Worm (Caenorhabditis elegans) whole organism, young adult: ENCODE measurements around the gene his-62.

Experiments used
- B0019.2 ChIP-seq: fragments of 200-800 bp; sonication (Bioruptor generic); conservative IDR thresholded peaks from 2 replicates; pipeline ENCODE4 v1.3.6; 2022; ENCODE audit warnings: missing genetic modification reagents, missing genetic modification characterization, missing compliant biosample characterization
- D2030.7 ChIP-seq: fragments of 200-800 bp; sonication (Bioruptor generic); IDR thresholded peaks from 2 replicates; pipeline ENCODE4 v1.3.6; 2022; ENCODE audit warnings: missing genetic modification reagents, missing genetic modification characterization, missing compliant biosample characterization
- F22D6.2 ChIP-seq: sonication (generic microtip); optimal IDR thresholded peaks from 2 replicates; lab custom pipeline; 2016; ENCODE audit warnings: mild to moderate bottlenecking, missing genetic modification characterization, missing compliant biosample characterization
- F33H1.4 ChIP-seq: fragments of 200-800 bp; sonication (Bioruptor generic); IDR thresholded peaks from 2 replicates; pipeline ENCODE4 v1.3.6; 2022; ENCODE audit warnings: missing genetic modification reagents, missing genetic modification characterization, missing compliant biosample characterization
- F37B4.10 ChIP-seq: fragments of 200-800 bp; sonication (Bioruptor generic); IDR thresholded peaks from 2 replicates; pipeline ENCODE4 v1.3.6; 2022; ENCODE audit warnings: missing genetic modification characterization, missing compliant biosample characterization
- F49E8.2 ChIP-seq: sonication (generic microtip); optimal IDR thresholded peaks from 3 replicates; lab custom pipeline; 2017; ENCODE audit warnings: missing genetic modification characterization, mild to moderate bottlenecking, missing compliant biosample characterization, antibody characterized with exemption, moderate library complexity; ENCODE audit not compliant: insufficient read depth
- K12H6.12 ChIP-seq: fragments of 200-800 bp; sonication (Bioruptor generic); optimal IDR thresholded peaks from 2 replicates; lab custom pipeline; 2018; ENCODE audit warnings: mild to moderate bottlenecking, missing genetic modification characterization, missing compliant biosample characterization
- Y79H2A.3 ChIP-seq: fragments of 200-800 bp; sonication (Bioruptor generic); conservative IDR thresholded peaks from 2 replicates; pipeline ENCODE4 v1.3.6; 2022; ENCODE audit warnings: missing genetic modification reagents, missing genetic modification characterization, missing compliant biosample characterization
- atf-7 ChIP-seq: sonication (generic microtip); optimal IDR thresholded peaks from 2 replicates; lab custom pipeline; 2017; ENCODE audit warnings: mild to moderate bottlenecking, missing genetic modification characterization, missing compliant biosample characterization
- athp-1 ChIP-seq: sonication (generic microtip); optimal IDR thresholded peaks from 2 replicates; lab custom pipeline; 2017; ENCODE audit warnings: mild to moderate bottlenecking, missing genetic modification characterization, missing compliant biosample characterization
- attf-3 ChIP-seq: fragments of 200-800 bp; sonication (Bioruptor generic); conservative IDR thresholded peaks from 2 replicates; pipeline ENCODE4 v1.3.6; 2022; ENCODE audit warnings: missing genetic modification reagents, missing genetic modification characterization, missing compliant biosample characterization
- ccch-3 ChIP-seq: fragments of 200-800 bp; sonication (Bioruptor generic); optimal IDR thresholded peaks from 2 replicates; lab custom pipeline; 2018; ENCODE audit warnings: mild to moderate bottlenecking, missing genetic modification characterization, missing compliant biosample characterization
- ceh-40 ChIP-seq: fragments of 200-800 bp; sonication (Bioruptor generic); IDR thresholded peaks from 2 replicates; pipeline ENCODE4 v1.3.6; 2022; ENCODE audit warnings: missing genetic modification characterization, missing compliant biosample characterization
- ceh-91 ChIP-seq: fragments of 200-800 bp; sonication (Bioruptor generic); IDR thresholded peaks from 2 replicates; pipeline ENCODE4 v1.3.6; 2022; ENCODE audit warnings: missing genetic modification reagents, missing genetic modification characterization, missing compliant biosample characterization
- chd-7 ChIP-seq: sonication (generic microtip); optimal IDR thresholded peaks from 2 replicates; lab custom pipeline; 2016; ENCODE audit warnings: mild to moderate bottlenecking, missing genetic modification characterization, moderate library complexity, missing compliant biosample characterization
- dox-1 ChIP-seq: fragments of 200-800 bp; sonication (Bioruptor generic); IDR thresholded peaks from 2 replicates; pipeline ENCODE4 v1.3.6; 2022; ENCODE audit warnings: missing genetic modification reagents, missing genetic modification characterization, missing compliant biosample characterization
- dpff-1 ChIP-seq: sonication (generic microtip); optimal IDR thresholded peaks from 2 replicates; lab custom pipeline; 2017; ENCODE audit warnings: mild to moderate bottlenecking, missing genetic modification characterization, missing compliant biosample characterization
- dpl-1 ChIP-seq: fragments of 150-350 bp; optimal IDR thresholded peaks from 2 replicates; lab custom pipeline; 2014; ENCODE audit warnings: missing biosample characterization, missing genetic modification reagents, missing genetic modification characterization
- efl-1 ChIP-seq: fragments of 150-350 bp; optimal IDR thresholded peaks from 2 replicates; lab custom pipeline; 2014; ENCODE audit warnings: missing biosample characterization, missing genetic modification reagents, missing genetic modification characterization
- egrh-3 ChIP-seq: fragments of 200-800 bp; sonication (Bioruptor generic); IDR thresholded peaks from 2 replicates; pipeline ENCODE4 v1.3.6; 2022; ENCODE audit warnings: missing genetic modification reagents, missing genetic modification characterization, missing compliant biosample characterization
- fkh-3 ChIP-seq: sonication (generic microtip); optimal IDR thresholded peaks from 2 replicates; lab custom pipeline; 2016; ENCODE audit warnings: mild to moderate bottlenecking, missing genetic modification characterization, missing compliant biosample characterization
- him-1 ChIP-seq: sonication (generic microtip); optimal IDR thresholded peaks from 2 replicates; lab custom pipeline; 2016; ENCODE audit warnings: missing genotype, missing genetic modification reagents, missing genetic modification characterization, missing compliant biosample characterization
- hmg-1.2 ChIP-seq: fragments of 200-800 bp; sonication (Bioruptor generic); IDR thresholded peaks from 2 replicates; pipeline ENCODE4 v1.3.6; 2022; ENCODE audit warnings: missing genetic modification reagents, missing genetic modification characterization, missing compliant biosample characterization
- hmg-20 ChIP-seq: fragments of 200-800 bp; sonication (Bioruptor generic); IDR thresholded peaks from 2 replicates; pipeline ENCODE4 v1.3.6; 2022; ENCODE audit warnings: missing genetic modification reagents, missing genetic modification characterization, missing compliant biosample characterization
- hrde-1 ChIP-seq: sonication (generic microtip); optimal IDR thresholded peaks from 2 replicates; lab custom pipeline; 2016; ENCODE audit warnings: missing genetic modification characterization, mild to moderate bottlenecking, missing compliant biosample characterization, moderate library complexity, missing genotype, missing genetic modification reagents, borderline replicate concordance
- lsl-1 ChIP-seq: fragments of 200-800 bp; sonication (Bioruptor generic); optimal IDR thresholded peaks from 2 replicates; lab custom pipeline; 2018; ENCODE audit warnings: mild to moderate bottlenecking, missing genetic modification characterization, moderate library complexity, missing compliant biosample characterization
- madf-3 ChIP-seq: fragments of 200-800 bp; sonication (Bioruptor generic); IDR thresholded peaks from 2 replicates; pipeline ENCODE4 v1.3.6; 2022; ENCODE audit warnings: missing genetic modification reagents, missing genetic modification characterization, missing compliant biosample characterization
- madf-6 ChIP-seq: fragments of 200-800 bp; sonication (Bioruptor generic); IDR thresholded peaks from 2 replicates; pipeline ENCODE4 v1.3.6; 2022; ENCODE audit warnings: missing genetic modification reagents, missing genetic modification characterization, missing compliant biosample characterization
- madf-8 ChIP-seq: fragments of 200-800 bp; sonication (Bioruptor generic); conservative IDR thresholded peaks from 2 replicates; pipeline ENCODE4 v1.3.6; 2022; ENCODE audit warnings: missing genetic modification reagents, missing genetic modification characterization, missing compliant biosample characterization
- mes-4 ChIP-seq: sonication (generic microtip); optimal IDR thresholded peaks from 2 replicates; lab custom pipeline; 2016; ENCODE audit warnings: missing genotype, missing genetic modification characterization, missing compliant biosample characterization
- nhr-27 ChIP-seq: fragments of 200-800 bp; sonication (Bioruptor generic); optimal IDR thresholded peaks from 2 replicates; lab custom pipeline; 2018; ENCODE audit warnings: mild to moderate bottlenecking, missing genetic modification characterization, moderate library complexity, missing compliant biosample characterization
- rcor-1 ChIP-seq: fragments of 200-800 bp; sonication (Bioruptor generic); IDR thresholded peaks from 2 replicates; pipeline ENCODE4 v1.3.6; 2022; ENCODE audit warnings: missing genetic modification reagents, missing genetic modification characterization, missing compliant biosample characterization
- snpc-1.3 ChIP-seq: sonication (generic microtip); optimal IDR thresholded peaks from 2 replicates; lab custom pipeline; 2017; ENCODE audit warnings: missing genetic modification characterization, mild to moderate bottlenecking, missing compliant biosample characterization, antibody characterized with exemption, moderate library complexity, missing genotype, missing genetic modification reagents; ENCODE audit not compliant: insufficient read depth
- snpc-3.4 ChIP-seq: sonication (generic microtip); optimal IDR thresholded peaks from 2 replicates; lab custom pipeline; 2017; ENCODE audit warnings: missing genetic modification characterization, mild to moderate bottlenecking, missing compliant biosample characterization, antibody characterized with exemption, moderate library complexity, missing genotype, missing genetic modification reagents
- snpc-4 ChIP-seq, 5 experiments: fragments of 150-350 bp in 1 of 5; sonication (generic microtip) in 4 of 5; optimal IDR thresholded peaks; 2 replicates each; lab custom pipeline; 2014 to 2018; ENCODE audit warnings: missing genetic modification characterization in 5 of 5, missing biosample characterization in 3 of 5, antibody characterized with exemption in 2 of 5, mild to moderate bottlenecking in 2 of 5, missing compliant biosample characterization in 2 of 5, missing genotype in 2 of 5, moderate library complexity in 2 of 5, missing genetic modification reagents in 1 of 5
- tbp1 ChIP-seq: fragments of 200-800 bp; sonication (Bioruptor generic); optimal IDR thresholded peaks from 2 replicates; lab custom pipeline; 2018; ENCODE audit warnings: mild to moderate bottlenecking, missing genetic modification characterization, missing compliant biosample characterization
- xnd-1 ChIP-seq: sonication (generic microtip); optimal IDR thresholded peaks from 2 replicates; lab custom pipeline; 2016; ENCODE audit warnings: missing genotype, missing genetic modification reagents, missing genetic modification characterization, missing compliant biosample characterization
- ztf-25 ChIP-seq: fragments of 200-800 bp; sonication (Bioruptor generic); IDR thresholded peaks from 2 replicates; pipeline ENCODE4 v1.3.6; 2022; ENCODE audit warnings: missing genetic modification reagents, missing genetic modification characterization, missing compliant biosample characterization
- ztf-3 ChIP-seq: fragments of 200-800 bp; sonication (Bioruptor generic); optimal IDR thresholded peaks from 2 replicates; lab custom pipeline; 2018; ENCODE audit warnings: mild to moderate bottlenecking, missing genetic modification characterization, missing compliant biosample characterization

Gene his-62

DNA sequence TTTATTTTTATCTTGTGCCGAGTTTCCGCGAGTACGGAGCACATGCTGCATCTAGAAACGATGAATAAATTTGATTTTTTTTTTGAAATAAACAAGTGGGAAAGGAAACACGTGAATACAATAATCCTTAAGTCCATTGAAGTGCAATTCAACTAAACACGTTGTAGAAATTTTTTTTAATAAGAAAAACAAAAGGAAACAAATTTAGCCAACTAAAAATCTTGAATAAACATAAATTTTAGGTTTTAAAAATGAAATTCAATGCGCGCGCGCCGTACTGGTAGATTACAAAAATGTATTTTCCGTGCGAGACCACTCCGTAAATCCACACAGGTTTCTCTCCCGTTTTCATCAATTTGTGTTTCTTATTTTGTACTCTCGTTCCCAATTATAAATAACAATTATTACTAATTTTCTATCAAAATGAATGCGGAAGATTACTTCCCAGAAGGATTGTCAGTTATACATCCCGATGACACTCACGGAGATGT is 13.1 kb upstream of the his-62 start, which contains the start of the genes plk-3 and F55G1.6:
plk-3 (minus strand) TSS at position 51 of the 491 bp plus-strand sequence.
F55G1.6 (plus strand) TSS at position 359 of the 491 bp plus-strand sequence.
- TF ChIP-seq B0019.2 (GFP tag; lab: Robert Waterston, UW) (peak; percentile 52; the same call in 1 of the 2 replicates), madf-3 (0 out of 2 replicates have a peak, but pooled peaks have one; percentile 53), hmg-1.2 (GFP tag; lab: Robert Waterston, UW) (peak; percentile 12; the same call in 1 of the 2 replicates), Y79H2A.3 (GFP tag; lab: Robert Waterston, UW) (no peak), rcor-1 (GFP tag; lab: Robert Waterston, UW) (peak; percentile 24; the same call in 1 of the 2 replicates), F37B4.10 (GFP tag; lab: Robert Waterston, UW) (no peak), ceh-91 (GFP tag; lab: Robert Waterston, UW) (peak; percentile 73), dox-1 (GFP tag; lab: Robert Waterston, UW) (no peak), him-1 (tag; lab: Kevin White, UChicago) (peak; percentile 11), snpc-4 (GFP tag; optimal IDR thresholded peaks at IDR 0.05; lab: Kevin White, UChicago) (no peak), snpc-4 (tag; optimal IDR thresholded peaks at IDR 0.05; lab: Kevin White, UChicago) (peak in 1 of 4 experiments; percentile 20), snpc-3.4 (tag; lab: Kevin White, UChicago) (peak; percentile 53), F22D6.2 (no peak), efl-1 (GFP tag; lab: Kevin White, UChicago) (peak; percentile 94), xnd-1 (tag; lab: Kevin White, UChicago) (peak; percentile 63), hmg-20 (no peak), F49E8.2 (tag; lab: Kevin White, UChicago) (peak; percentile 44), madf-8 (GFP tag; lab: Robert Waterston, UW) (peak; percentile 73), F33H1.4 (GFP tag; lab: Robert Waterston, UW) (peak; percentile 89), ccch-3 (no peak), chd-7 (tag; lab: Kevin White, UChicago) (no peak), madf-6 (GFP tag; lab: Robert Waterston, UW) (peak; percentile 91), D2030.7 (GFP tag; lab: Robert Waterston, UW) (peak; percentile 57), dpl-1 (GFP tag; lab: Kevin White, UChicago) (peak; percentile 35), K12H6.12 (tag; lab: Kevin White, UChicago) (no peak), tbp1 (GFP tag; lab: Kevin White, UChicago) (peak; percentile 10), snpc-1.3 (tag; lab: Kevin White, UChicago) (peak; percentile 20), lsl-1 (GFP tag; lab: Kevin White, UChicago) (peak; percentile 80)

- TF ChIP-seq nhr-27: no peak
- no peak for TF ChIP-seq ztf-25 (GFP tag; lab: Robert Waterston, UW)
- TF ChIP-seq ceh-91 (GFP tag; lab: Robert Waterston, UW): no peak
- TF ChIP-seq atf-7 (tag; lab: Kevin White, UChicago): no peak
- TF ChIP-seq ztf-3 (GFP tag; lab: Kevin White, UChicago): no peak
- no peak for TF ChIP-seq dpff-1 (tag; lab: Kevin White, UChicago)
- no peak for TF ChIP-seq snpc-4 (GFP tag; optimal IDR thresholded peaks at IDR 0.05; lab: Kevin White, UChicago)
- no peak for TF ChIP-seq snpc-4 (tag; optimal IDR thresholded peaks at IDR 0.05; lab: Kevin White, UChicago)
- no peak for TF ChIP-seq attf-3 (GFP tag; lab: Robert Waterston, UW)
- TF ChIP-seq egrh-3 (GFP tag; lab: Robert Waterston, UW): no peak
- no peak for TF ChIP-seq hrde-1
- TF ChIP-seq fkh-3 (tag; lab: Kevin White, UChicago): no peak
- TF ChIP-seq athp-1 (tag; lab: Kevin White, UChicago): no peak
- TF ChIP-seq ceh-40 (GFP tag; lab: Robert Waterston, UW): no peak
- no peak for TF ChIP-seq lsl-1 (GFP tag; lab: Kevin White, UChicago)
- TF ChIP-seq him-1 (tag; lab: Kevin White, UChicago): no peak
- TF ChIP-seq mes-4 (tag; lab: Kevin White, UChicago): no peak
Observed at ce11 chrIV:7474826-7475225, 11.5 kb upstream of the his-62 start, which contains the start of gene slc-25A18.2. Gene slc-25A18.2 (plus strand): TSS chrIV:7475041.
